Fruit fly (Drosophila melanogaster) whole organism, larva: ENCODE results near the gene GstD4.

Source experiments
- noc ChIP-seq: fragments of 200-800 bp; sonication (Bioruptor generic); optimal IDR thresholded peaks from 3 replicates; lab custom pipeline; 2019; ENCODE audit warnings: missing biosample characterization, mild to moderate bottlenecking, missing genetic modification characterization, moderate library complexity

The GstD4 gene

DNA sequence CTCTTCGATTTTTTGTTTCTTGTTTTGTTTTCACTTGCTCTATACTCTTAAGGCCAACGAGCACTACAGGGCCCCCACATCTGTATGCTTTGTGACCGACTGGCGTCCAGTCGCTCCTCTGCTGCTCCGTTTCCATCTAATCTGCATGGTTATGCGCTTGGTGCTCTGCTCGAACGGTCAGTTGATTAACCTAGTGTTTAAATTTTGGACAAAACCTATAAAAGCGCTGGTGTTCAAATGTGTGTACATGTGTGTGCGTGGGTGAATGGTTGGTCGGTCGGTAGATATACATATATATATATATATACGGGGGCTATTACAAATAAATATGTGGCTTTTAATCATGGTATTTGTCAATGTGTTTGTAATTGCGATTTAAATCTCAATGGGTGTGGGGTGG lies 50.1 kb downstream of the GstD4 start:
- TF ChIP-seq noc: no peak
